Fruit fly (Drosophila melanogaster): ENCODE data around the gene Shawl.

Gene Shawl

dm6 chr2L:9349246-9349645 lies 65.7 kb downstream of the Shawl start, which contains the start of gene CG43350:
TSS of gene CG43350 (plus strand) at chr2L:9349546.
- TF ChIP-seq NK7.1 (GFP tag; optimal IDR thresholded peaks at IDR 0.05) (no peak), CG13775 (GFP tag; optimal IDR thresholded peaks at IDR 0.05) (no peak), insv (GFP tag; optimal IDR thresholded peaks at IDR 0.05) (no peak), psq (GFP tag; optimal IDR thresholded peaks at IDR 0.05) (no peak), CG18476 (GFP tag; optimal IDR thresholded peaks at IDR 0.05) (no peak)

- TF ChIP-seq CG6272 (GFP tag; IDR thresholded peaks at IDR 0.05) (no peak), cato (GFP tag; optimal IDR thresholded peaks at IDR 0.05; ENCODE audit: borderline replicate concordance) (no peak), CG2116 (GFP tag; optimal IDR thresholded peaks at IDR 0.05) (no peak), CG31388 (GFP tag; optimal IDR thresholded peaks at IDR 0.05) (no peak), CG13123 (GFP tag; optimal IDR thresholded peaks at IDR 0.05) (no peak), CG14441 (GFP tag; IDR thresholded peaks at IDR 0.05) (no peak), CG12155 (GFP tag; optimal IDR thresholded peaks at IDR 0.05) (no peak), CG8281 (tag; optimal IDR thresholded peaks at IDR 0.05) (no peak), CG6854 (GFP tag; optimal IDR thresholded peaks at IDR 0.05) (no peak), CG32767 (GFP tag; IDR thresholded peaks at IDR 0.05) (no peak), grau (tag; optimal IDR thresholded peaks at IDR 0.05) (no peak), CG2889 (GFP tag; IDR thresholded peaks at IDR 0.05) (no peak), CG17802 (tag; optimal IDR thresholded peaks at IDR 0.05) (no peak), scrt (GFP tag; optimal IDR thresholded peaks at IDR 0.05) (no peak), Ssrp (tag; optimal IDR thresholded peaks at IDR 0.05) (no peak), zfh1 (GFP tag; IDR thresholded peaks at IDR 0.05) (no peak), Gsc (GFP tag; IDR thresholded peaks at IDR 0.05) (no peak), Hsf (GFP tag; optimal IDR thresholded peaks at IDR 0.05) (no peak), CG9727 (GFP tag; optimal IDR thresholded peaks at IDR 0.05) (no peak)
Measured at dm6 chr2L:9342532-9342931, 72.4 kb downstream of the Shawl start, which contains the start of gene CG3748. TSS of gene CG3748 (plus strand) at chr2L:9342832.

- TF ChIP-seq CG17186 (GFP tag; optimal IDR thresholded peaks at IDR 0.05) (no peak), CG13894 (tag; optimal IDR thresholded peaks at IDR 0.05) (peak; percentile 14), CG6654 (GFP tag; optimal IDR thresholded peaks at IDR 0.05) (peak; percentile 91), CTCF (GFP tag; optimal IDR thresholded peaks at IDR 0.05) (peak; percentile 88)
Measured at dm6 chr2L:9341960-9342359, 73.0 kb downstream of the Shawl start.

- peak; percentile 2 for TF ChIP-seq CG34376 (GFP tag; optimal IDR thresholded peaks at IDR 0.05)
- TF ChIP-seq CG32772 (GFP tag; IDR thresholded peaks at IDR 0.05): no peak
Measured at dm6 chr2L:9338852-9339251, 76.1 kb downstream of the Shawl start.

dm6 chr2L:9333300-9333876 lies 81.6 kb downstream of the Shawl start, which contains the start of gene Eaat1:
TSS of gene Eaat1 (plus strand) at chr2L:9333567.
- TF ChIP-seq Hmx (GFP tag; optimal IDR thresholded peaks at IDR 0.05) (no peak), CG10274 (GFP tag; optimal IDR thresholded peaks at IDR 0.05) (no peak), ab (GFP tag; optimal IDR thresholded peaks at IDR 0.05) (no peak), chinmo (GFP tag; IDR thresholded peaks at IDR 0.05; ENCODE audit: partially characterized antibody) (0 out of 4 replicates have a peak, but pooled peaks have one; percentile 14), CG6765 (GFP tag; optimal IDR thresholded peaks at IDR 0.05) (no peak), Adf1 (GFP tag; IDR thresholded peaks at IDR 0.05) (peak; percentile 90), slbo (GFP tag; IDR thresholded peaks at IDR 0.05) (no peak), dmrt11E (tag; optimal IDR thresholded peaks at IDR 0.05) (no peak), Pdp1 (GFP tag; optimal IDR thresholded peaks at IDR 0.05) (peak in 1 of 2 experiments; percentile 3), CG7556 (GFP tag; optimal IDR thresholded peaks at IDR 0.05) (no peak), Med (GFP tag) (peak; percentile 67), insv (GFP tag; optimal IDR thresholded peaks at IDR 0.05) (no peak), CG17359 (tag; optimal IDR thresholded peaks at IDR 0.05) (no peak), CG7372 (GFP tag; IDR thresholded peaks at IDR 0.05) (peak; percentile 66), CG8290 (GFP tag; optimal IDR thresholded peaks at IDR 0.05) (no peak), CG8290 (tag; optimal IDR thresholded peaks at IDR 0.05) (no peak), CG3838 (GFP tag; optimal IDR thresholded peaks at IDR 0.05) (no peak)
